Worm (Caenorhabditis elegans): ENCODE results near the gene gtf-2H1.

gtf-2H1 gene

DNA sequence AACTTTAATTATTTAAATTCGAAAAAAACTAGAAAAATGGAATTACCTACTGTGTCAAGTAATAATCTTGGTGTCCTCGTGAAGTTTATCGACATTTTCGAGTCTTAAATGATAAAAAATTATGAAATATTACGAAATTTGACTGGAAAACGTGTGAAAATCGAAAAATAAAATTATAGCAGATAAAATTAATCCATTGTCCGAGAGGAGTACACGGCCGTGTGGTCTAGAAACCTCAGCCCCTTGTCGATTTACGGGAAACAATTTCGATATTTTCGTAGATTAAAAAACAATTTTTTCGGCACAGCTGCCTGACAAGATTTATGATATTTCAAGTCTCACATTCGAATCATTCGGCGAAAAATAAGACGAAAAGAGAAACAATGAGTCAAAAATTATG, 25.5 kb upstream of the gtf-2H1 start, which contains the start of gene R02D3.8 (continued):
- peak; percentile 56 for TF ChIP-seq dpl-1 (GFP tag; optimal IDR thresholded peaks at IDR 0.05)
- TF ChIP-seq gei-8 (GFP tag; optimal IDR thresholded peaks at IDR 0.05): no peak
- TF ChIP-seq T20F7.1 (GFP tag; optimal IDR thresholded peaks at IDR 0.05): no peak
- TF ChIP-seq nhr-10 (tag; optimal IDR thresholded peaks at IDR 0.05): no peak
- TF ChIP-seq zag-1 (tag; optimal IDR thresholded peaks at IDR 0.05): no peak
- no peak for TF ChIP-seq ceh-82 (tag; optimal IDR thresholded peaks at IDR 0.05)
- no peak for TF ChIP-seq ces-1 (GFP tag; optimal IDR thresholded peaks at IDR 0.05)
- no peak for TF ChIP-seq mxl-3 (GFP tag; optimal IDR thresholded peaks at IDR 0.05)
- TF ChIP-seq sdz-12 (GFP tag; optimal IDR thresholded peaks at IDR 0.05): no peak
- no peak for TF ChIP-seq daf-8 (GFP tag; IDR thresholded peaks at IDR 0.05)
- TF ChIP-seq dmd-6 (GFP tag; IDR thresholded peaks at IDR 0.05): no peak
- TF ChIP-seq ceh-20 (GFP tag; IDR thresholded peaks at IDR 0.05): no peak
- no peak for TF ChIP-seq mxl-2 (GFP tag; conservative IDR thresholded peaks at IDR 0.05)
- no peak for TF ChIP-seq php-3 (GFP tag; IDR thresholded peaks at IDR 0.05)
- TF ChIP-seq madf-5 (GFP tag; IDR thresholded peaks at IDR 0.05): no peak
- TF ChIP-seq ctbp-1 (GFP tag; IDR thresholded peaks at IDR 0.05): no peak
- TF ChIP-seq nhr-237 (tag; optimal IDR thresholded peaks at IDR 0.05): no peak
- no peak for TF ChIP-seq skn-1 (tag; optimal IDR thresholded peaks at IDR 0.05)
- TF ChIP-seq lin-38 (GFP tag; IDR thresholded peaks at IDR 0.05): peak; percentile 38
- TF ChIP-seq hlh-11 (tag; optimal IDR thresholded peaks at IDR 0.05): no peak
- no peak for TF ChIP-seq nhr-25 (tag; optimal IDR thresholded peaks at IDR 0.05; ENCODE audit: borderline replicate concordance, insufficient read depth)
- TF ChIP-seq ztf-7 (tag; optimal IDR thresholded peaks at IDR 0.05): peak; percentile 3
- TF ChIP-seq arid-1 (GFP tag; conservative IDR thresholded peaks at IDR 0.05): no peak
- TF ChIP-seq egl-27 (tag; optimal IDR thresholded peaks at IDR 0.05): no peak
- no peak for TF ChIP-seq nhr-76 (tag; optimal IDR thresholded peaks at IDR 0.05)
- TF ChIP-seq hif-1 (tag; optimal IDR thresholded peaks at IDR 0.05): peak in 1 of 2 experiments; percentile 73
- no peak for TF ChIP-seq zfp-3 (GFP tag; conservative IDR thresholded peaks at IDR 0.05)
- TF ChIP-seq dve-1 (tag; optimal IDR thresholded peaks at IDR 0.05; ENCODE audit: insufficient read depth): peak; percentile 59
- TF ChIP-seq lir-3 (tag; optimal IDR thresholded peaks at IDR 0.05): no peak
- no peak for TF ChIP-seq ceh-44 (GFP tag; IDR thresholded peaks at IDR 0.05)
- no peak for TF ChIP-seq jun-1 (tag; optimal IDR thresholded peaks at IDR 0.05)
- TF ChIP-seq lsy-2 (tag; optimal IDR thresholded peaks at IDR 0.05): peak in 1 of 2 experiments; percentile 63
- no peak for TF ChIP-seq hlh-30 (tag; optimal IDR thresholded peaks at IDR 0.05; ENCODE audit: insufficient read depth)
- TF ChIP-seq lin-15B (tag; optimal IDR thresholded peaks at IDR 0.05): no peak
- no peak for TF ChIP-seq nhr-48 (tag; optimal IDR thresholded peaks at IDR 0.05)
- TF ChIP-seq unc-130 (GFP tag; optimal IDR thresholded peaks at IDR 0.05): peak; percentile 4
- no peak for TF ChIP-seq zip-11 (GFP tag; IDR thresholded peaks at IDR 0.05)
- no peak for TF ChIP-seq daf-16 (GFP tag; optimal IDR thresholded peaks at IDR 0.05)
- TF ChIP-seq daf-16 (tag; optimal IDR thresholded peaks at IDR 0.05): peak; percentile 29
- no peak for TF ChIP-seq hmg-1.1 (GFP tag; IDR thresholded peaks at IDR 0.05)
- TF ChIP-seq rbr-2 (tag; optimal IDR thresholded peaks at IDR 0.05): no peak
- TF ChIP-seq mes-2 (tag; optimal IDR thresholded peaks at IDR 0.05; ENCODE audit: poor library complexity, severe bottlenecking): peak; percentile 94

DNA sequence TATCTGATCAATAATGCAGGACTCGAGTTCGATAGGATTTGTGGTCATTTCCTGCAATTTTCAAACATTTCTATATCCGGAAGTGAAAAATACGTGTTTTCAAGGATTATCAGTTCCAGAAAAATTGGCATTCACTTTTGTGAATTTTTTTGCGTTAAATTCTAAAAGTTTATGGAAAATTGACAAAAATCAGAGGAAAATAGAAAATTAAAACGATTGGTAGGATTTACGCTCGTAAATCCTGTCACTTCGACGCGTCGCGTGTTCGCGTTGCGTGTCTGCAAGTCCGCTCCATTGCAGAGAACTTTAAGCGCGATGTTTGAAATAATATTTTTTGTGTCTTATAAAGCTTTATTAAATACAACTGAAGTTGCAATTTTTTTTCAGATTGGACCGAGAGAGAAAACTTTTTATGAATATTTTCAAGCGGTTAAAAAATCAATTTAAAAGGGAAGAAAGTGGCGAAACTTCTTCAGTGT, 23.8 kb upstream of the gtf-2H1 start, which contains the start of gene rcat-1:
Gene rcat-1 (minus strand): TSS at position 51 of the 479 bp plus-strand sequence.
- peak; percentile 88 for TF ChIP-seq hlh-30 (tag; optimal IDR thresholded peaks at IDR 0.05; ENCODE audit: insufficient read depth)
- TF ChIP-seq ama-1 (optimal IDR thresholded peaks at IDR 0.05): peak; percentile 42
- TF ChIP-seq mdl-1 (tag; optimal IDR thresholded peaks at IDR 0.05): peak in 1 of 2 experiments; percentile 55
- peak; percentile 29 to 90 for TF ChIP-seq lsy-2 (tag; optimal IDR thresholded peaks at IDR 0.05)
- peak; percentile 61 for TF ChIP-seq lin-15B (tag; optimal IDR thresholded peaks at IDR 0.05)
- peak; percentile 71 for TF ChIP-seq lin-13 (GFP tag; optimal IDR thresholded peaks at IDR 0.05)
- TF ChIP-seq dve-1 (tag; optimal IDR thresholded peaks at IDR 0.05; ENCODE audit: insufficient read depth): peak; percentile 83
- TF ChIP-seq hlh-11 (tag; optimal IDR thresholded peaks at IDR 0.05): peak; percentile 1
- peak; percentile 47 for TF ChIP-seq nhr-28 (tag; optimal IDR thresholded peaks at IDR 0.05)
- peak; percentile 73 for TF ChIP-seq nhr-11 (tag; optimal IDR thresholded peaks at IDR 0.05)
- TF ChIP-seq lir-3 (tag; optimal IDR thresholded peaks at IDR 0.05): no peak
- TF ChIP-seq php-3 (GFP tag; IDR thresholded peaks at IDR 0.05): 0 out of 2 replicates have a peak, but pooled peaks have one; percentile 12
- TF ChIP-seq nhr-77 (tag; optimal IDR thresholded peaks at IDR 0.05): peak; percentile 85
- TF ChIP-seq set-16 (GFP tag; IDR thresholded peaks at IDR 0.05): no peak
- peak; percentile 92 for TF ChIP-seq mes-2 (tag; optimal IDR thresholded peaks at IDR 0.05; ENCODE audit: poor library complexity, severe bottlenecking)
- TF ChIP-seq nhr-25 (tag; optimal IDR thresholded peaks at IDR 0.05; ENCODE audit: borderline replicate concordance, insufficient read depth): peak; percentile 40
- no peak for TF ChIP-seq D1046.2 (GFP tag; IDR thresholded peaks at IDR 0.05)
- TF ChIP-seq mep-1 (tag; optimal IDR thresholded peaks at IDR 0.05): peak; percentile 74

Data from whole organism, L4 larva.